Worm (Caenorhabditis elegans) whole organism, L4 larva: Measurements from ENCODE around the gene srh-146.

Experiments used
- aly-2 ChIP-seq: sonication (generic microtip); optimal IDR thresholded peaks from 2 replicates; lab custom pipeline; 2018; ENCODE audit warnings: missing biosample characterization, missing genetic modification characterization
- ama-1 ChIP-seq: fragments of 150-350 bp; optimal IDR thresholded peaks from 2 replicates; lab custom pipeline; 2014; ENCODE audit warnings: inconsistent platforms, mixed read lengths
- fos-1 ChIP-seq: fragments of 150-350 bp; optimal IDR thresholded peaks from 2 replicates; lab custom pipeline; 2014; ENCODE audit warnings: missing biosample characterization, missing genetic modification characterization
- lin-15B ChIP-seq: fragments of 150-350 bp; sonication (generic microtip); optimal IDR thresholded peaks from 3 replicates; lab custom pipeline; 2014; ENCODE audit warnings: missing biosample characterization, missing genetic modification characterization
- lir-3 ChIP-seq: sonication (generic microtip); optimal IDR thresholded peaks from 2 replicates; lab custom pipeline; 2016; ENCODE audit warnings: mild to moderate bottlenecking, missing genetic modification characterization, missing compliant biosample characterization
- mdl-1 ChIP-seq, 2 experiments: fragments of 150-350 bp in 1 of 2; sonication (generic microtip) in 1 of 2; optimal IDR thresholded peaks; 2 replicates each; lab custom pipeline; 2014 to 2017; ENCODE audit warnings: missing biosample characterization in 2 of 2, missing genetic modification characterization in 2 of 2
- snpc-4 ChIP-seq: fragments of 150-350 bp; optimal IDR thresholded peaks from 2 replicates; lab custom pipeline; 2014; ENCODE audit warnings: missing biosample characterization, missing genetic modification characterization
- spr-1 ChIP-seq: sonication (generic microtip); optimal IDR thresholded peaks from 2 replicates; lab custom pipeline; 2016; ENCODE audit warnings: mild to moderate bottlenecking, missing genetic modification characterization, missing compliant biosample characterization
- zag-1 ChIP-seq: fragments of 150-350 bp; optimal IDR thresholded peaks from 2 replicates; lab custom pipeline; 2014; ENCODE audit warnings: missing biosample characterization, missing genetic modification characterization
- ztf-11 ChIP-seq: fragments of 150-350 bp; optimal IDR thresholded peaks from 2 replicates; lab custom pipeline; 2014; ENCODE audit warnings: missing biosample characterization, missing genetic modification characterization

DNA sequence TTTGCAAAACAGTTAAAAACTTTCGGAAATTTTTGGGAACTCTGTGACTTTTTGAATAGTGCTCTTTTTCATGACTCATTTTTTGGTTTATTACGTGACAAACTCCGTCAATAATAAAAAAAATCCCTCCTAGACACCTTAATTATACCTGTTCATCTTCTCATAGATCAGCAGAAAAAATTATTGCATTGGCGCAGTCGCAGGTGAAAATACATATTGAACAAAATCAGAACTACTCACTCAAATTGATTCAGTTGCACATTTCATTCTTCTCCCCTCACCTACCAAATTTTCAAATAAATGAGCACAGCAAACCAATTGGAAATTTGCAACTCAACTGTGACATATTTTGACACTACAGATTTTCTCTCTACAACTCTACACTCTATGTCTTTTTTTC lies 21.1 kb upstream of the srh-146 start, which contains the start of gene srh-127:
- TF ChIP-seq lir-3: no peak
- TF ChIP-seq ama-1 (lab: Kevin White, UChicago): no peak
- no peak for TF ChIP-seq spr-1 (tag; lab: Kevin White, UChicago)
- TF ChIP-seq aly-2 (tag; lab: Kevin White, UChicago): no peak
- TF ChIP-seq zag-1 (tag; lab: Kevin White, UChicago): no peak
- no peak for TF ChIP-seq ztf-11 (tag; lab: Kevin White, UChicago)
- TF ChIP-seq snpc-4 (tag; lab: Kevin White, UChicago): no peak
- no peak for TF ChIP-seq mdl-1 (tag; optimal IDR thresholded peaks at IDR 0.05; lab: Kevin White, UChicago)
- no peak for TF ChIP-seq fos-1
- no peak for TF ChIP-seq lin-15B (tag; lab: Kevin White, UChicago)
